Worm (Caenorhabditis elegans) whole organism, L3 larva: ENCODE data around the gene T16H12.3.
A peak's percentile ranks its signal among the peaks of the same experiment; 100 is the strongest.

Experiments
- ceh-16 ChIP-seq: sonication (generic microtip); optimal IDR thresholded peaks from 2 replicates; lab custom pipeline; 2017; ENCODE audit warnings: missing biosample characterization, missing genetic modification characterization
- elt-3 ChIP-seq, 3 experiments: fragments of 150-350 bp in 1 of 3; sonication (generic microtip) in 2 of 3; optimal IDR thresholded peaks; 2 replicates in 2 of 3; 4 replicates in 1 of 3; lab custom pipeline; 2014 to 2017; ENCODE audit warnings: missing biosample characterization in 3 of 3, missing genetic modification characterization in 3 of 3
- fkh-10 ChIP-seq: sonication (generic microtip); optimal IDR thresholded peaks from 2 replicates; lab custom pipeline; 2017; ENCODE audit warnings: missing biosample characterization, missing genetic modification reagents, missing genetic modification characterization
- nfya-1 ChIP-seq: sonication (generic microtip); optimal IDR thresholded peaks from 2 replicates; lab custom pipeline; 2017; ENCODE audit warnings: missing genetic modification characterization, mild to moderate bottlenecking, missing compliant biosample characterization, antibody characterized with exemption, moderate library complexity; ENCODE audit not compliant: insufficient read depth
- nhr-11 ChIP-seq: fragments of 150-350 bp; optimal IDR thresholded peaks from 2 replicates; lab custom pipeline; 2014; ENCODE audit warnings: missing biosample characterization, missing genetic modification characterization
- nhr-12 ChIP-seq: fragments of 150-350 bp; optimal IDR thresholded peaks from 2 replicates; lab custom pipeline; 2014; ENCODE audit warnings: missing biosample characterization, missing genetic modification characterization
- nhr-28 ChIP-seq: fragments of 150-350 bp; optimal IDR thresholded peaks from 2 replicates; lab custom pipeline; 2014; ENCODE audit warnings: missing biosample characterization, missing genetic modification characterization
- pqm-1 ChIP-seq: fragments of 150-350 bp; optimal IDR thresholded peaks from 2 replicates; lab custom pipeline; 2017; ENCODE audit warnings: missing biosample characterization, missing genetic modification characterization, inconsistent platforms
- zag-1 ChIP-seq: fragments of 150-350 bp; optimal IDR thresholded peaks from 2 replicates; lab custom pipeline; 2014; ENCODE audit warnings: missing biosample characterization, missing genetic modification characterization
- ztf-11 ChIP-seq: fragments of 150-350 bp; optimal IDR thresholded peaks from 2 replicates; lab custom pipeline; 2014; ENCODE audit warnings: missing biosample characterization, missing genetic modification characterization

DNA sequence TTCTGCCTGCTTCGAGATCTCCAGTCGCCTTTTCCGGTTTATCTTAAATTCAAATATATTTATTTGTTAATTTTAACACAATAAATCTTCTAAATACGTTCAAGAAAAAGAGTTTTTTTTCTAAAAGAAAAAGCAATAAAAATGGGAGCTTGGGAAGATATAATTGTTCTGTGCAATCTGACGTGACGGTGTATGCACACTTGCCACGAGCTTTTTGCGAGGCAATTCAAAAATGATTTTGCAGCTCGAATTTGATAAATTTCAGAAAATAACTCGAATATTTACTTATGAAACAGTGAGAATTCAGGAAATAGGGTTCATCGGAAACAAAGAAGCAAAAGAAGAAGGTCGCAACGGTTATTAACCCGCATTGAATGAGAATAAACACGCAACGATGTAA, 10.0 kb upstream of the T16H12.3 start:
- TF ChIP-seq ztf-11 (no peak), pqm-1 (tag; lab: Kevin White, UChicago) (no peak), nfya-1 (tag; lab: Kevin White, UChicago) (peak; percentile 22), ceh-16 (no peak), elt-3 (tag; optimal IDR thresholded peaks at IDR 0.05; lab: Kevin White, UChicago) (no peak), fkh-10 (GFP tag; lab: Kevin White, UChicago) (no peak), nhr-28 (no peak), zag-1 (tag; lab: Kevin White, UChicago) (no peak), nhr-11 (tag; lab: Kevin White, UChicago) (no peak), nhr-12 (no peak)
